Worm (Caenorhabditis elegans): Measurements from ENCODE around the gene sti-1.
A peak's percentile ranks its signal among the peaks of the same experiment; 100 is the strongest.

The sti-1 gene

DNA sequence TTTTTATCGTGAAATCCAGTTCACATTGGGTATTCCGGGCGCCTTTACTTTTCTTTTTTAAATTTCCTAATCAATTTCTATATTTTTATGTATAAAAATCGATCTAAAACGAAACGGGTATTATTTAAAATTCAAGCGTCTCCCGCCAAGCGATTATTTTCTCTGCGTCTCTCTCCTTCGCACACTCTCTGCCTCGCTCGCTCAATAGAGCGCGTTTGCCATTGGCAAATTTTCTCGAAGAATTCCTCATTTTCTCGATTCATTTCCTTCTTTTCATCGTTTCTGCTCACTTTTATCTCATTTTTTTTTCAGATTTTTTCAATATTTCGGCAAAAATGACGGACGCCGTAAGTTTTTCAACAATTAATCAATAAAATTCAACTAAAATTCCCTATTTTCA, at the start of gene sti-1:
sti-1 (plus strand) TSS at position 263 of the 400 bp plus-strand sequence.
- TF ChIP-seq W03F9.2 (tag; optimal IDR thresholded peaks at IDR 0.05) (peak; percentile 79), dao-5 (tag; optimal IDR thresholded peaks at IDR 0.05) (no peak)

DNA sequence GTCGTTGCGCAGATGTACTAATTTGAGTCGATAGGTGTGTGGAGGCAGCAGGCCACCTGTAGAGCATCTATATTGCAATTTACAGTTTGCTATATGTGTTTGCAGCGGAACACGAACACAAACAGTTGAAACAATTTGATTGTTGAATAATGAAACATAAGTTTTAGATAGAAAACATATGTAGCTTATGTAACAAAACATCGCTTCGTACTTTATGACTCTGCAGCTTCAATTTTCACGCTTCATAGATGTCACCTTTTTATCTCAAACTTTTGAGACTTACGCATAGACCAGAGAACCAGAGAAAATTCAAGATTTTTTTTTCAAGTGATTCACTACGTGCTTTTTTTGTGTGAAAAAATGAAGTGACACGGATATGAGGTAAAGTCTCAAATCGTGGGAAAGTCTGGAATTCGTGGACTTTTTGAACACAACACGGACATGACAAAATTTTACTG, 49.4 kb upstream of the sti-1 start, which contains the start of gene fbxb-72:
fbxb-72 (minus strand) TSS at position 58 of the 458 bp plus-strand sequence.
- TF ChIP-seq W03F9.2 (tag; optimal IDR thresholded peaks at IDR 0.05) (no peak), dao-5 (tag; optimal IDR thresholded peaks at IDR 0.05) (no peak), him-1 (tag; optimal IDR thresholded peaks at IDR 0.05) (no peak)

DNA sequence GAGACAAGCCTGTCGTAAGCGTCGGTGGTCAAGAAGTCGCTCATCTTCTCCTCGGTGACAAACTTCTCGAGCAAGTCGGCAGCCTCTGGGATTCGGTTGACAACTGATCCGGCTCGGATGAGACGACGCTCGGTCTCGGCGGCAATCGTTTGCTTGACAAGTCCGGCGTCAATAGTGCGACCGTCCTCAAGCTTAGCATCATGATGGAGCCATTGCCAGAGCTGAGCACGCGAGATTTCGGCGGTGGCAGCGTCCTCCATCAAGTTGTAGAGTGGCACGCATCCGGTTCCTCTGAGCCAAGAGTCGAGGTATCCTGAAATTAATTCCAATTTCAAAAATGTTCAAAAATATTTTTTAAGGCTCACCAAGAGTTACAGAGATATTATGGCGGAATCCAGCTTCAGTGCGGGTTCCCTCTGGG, 48.8 kb upstream of the sti-1 start:
- TF ChIP-seq him-1 (tag; optimal IDR thresholded peaks at IDR 0.05) (no peak), dao-5 (tag; optimal IDR thresholded peaks at IDR 0.05) (no peak)

DNA sequence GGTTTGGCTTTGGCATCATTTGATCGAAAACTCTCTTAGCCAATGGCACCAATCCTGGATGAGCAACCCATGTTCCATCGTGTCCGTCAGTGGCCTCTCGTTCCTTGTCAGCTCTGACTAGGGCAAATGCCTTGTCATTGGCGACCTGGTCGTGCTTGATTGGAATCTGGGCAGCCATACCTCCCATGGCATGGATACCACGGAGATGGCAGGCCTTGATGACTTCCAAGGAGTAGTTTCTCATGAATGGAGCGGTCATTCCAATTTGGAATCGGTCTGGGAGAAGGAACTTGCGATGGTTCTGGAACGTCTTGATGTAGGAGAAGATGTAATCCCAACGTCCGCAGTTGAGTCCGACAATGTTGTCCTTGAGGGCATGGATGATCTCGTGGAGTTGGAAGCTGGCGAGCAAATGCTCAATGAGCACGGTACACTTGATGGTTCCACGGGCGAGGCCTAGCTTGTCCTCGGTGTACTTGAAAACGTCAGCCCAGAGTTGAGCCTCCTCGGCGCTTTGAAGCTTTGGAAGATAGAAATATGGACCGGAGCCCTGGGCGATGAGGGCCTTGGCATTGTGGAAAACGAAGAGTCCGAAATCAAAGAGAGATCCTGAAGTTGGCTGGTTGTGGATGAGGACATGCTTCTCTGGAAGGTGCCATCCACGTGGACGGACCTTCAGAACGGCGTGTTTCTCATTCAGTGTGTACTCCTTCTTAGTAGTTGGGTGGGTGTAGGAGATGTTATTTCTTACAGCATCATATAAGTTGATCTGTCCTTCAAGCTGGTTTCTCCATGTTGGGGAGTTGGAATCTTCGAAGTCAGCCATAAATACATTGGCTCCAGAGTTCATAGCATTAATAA, 48.1 kb upstream of the sti-1 start:
- no peak for TF ChIP-seq him-1 (tag; optimal IDR thresholded peaks at IDR 0.05)
- no peak for TF ChIP-seq dao-5 (tag; optimal IDR thresholded peaks at IDR 0.05)
- no peak for TF ChIP-seq W03F9.2 (tag; optimal IDR thresholded peaks at IDR 0.05)

DNA sequence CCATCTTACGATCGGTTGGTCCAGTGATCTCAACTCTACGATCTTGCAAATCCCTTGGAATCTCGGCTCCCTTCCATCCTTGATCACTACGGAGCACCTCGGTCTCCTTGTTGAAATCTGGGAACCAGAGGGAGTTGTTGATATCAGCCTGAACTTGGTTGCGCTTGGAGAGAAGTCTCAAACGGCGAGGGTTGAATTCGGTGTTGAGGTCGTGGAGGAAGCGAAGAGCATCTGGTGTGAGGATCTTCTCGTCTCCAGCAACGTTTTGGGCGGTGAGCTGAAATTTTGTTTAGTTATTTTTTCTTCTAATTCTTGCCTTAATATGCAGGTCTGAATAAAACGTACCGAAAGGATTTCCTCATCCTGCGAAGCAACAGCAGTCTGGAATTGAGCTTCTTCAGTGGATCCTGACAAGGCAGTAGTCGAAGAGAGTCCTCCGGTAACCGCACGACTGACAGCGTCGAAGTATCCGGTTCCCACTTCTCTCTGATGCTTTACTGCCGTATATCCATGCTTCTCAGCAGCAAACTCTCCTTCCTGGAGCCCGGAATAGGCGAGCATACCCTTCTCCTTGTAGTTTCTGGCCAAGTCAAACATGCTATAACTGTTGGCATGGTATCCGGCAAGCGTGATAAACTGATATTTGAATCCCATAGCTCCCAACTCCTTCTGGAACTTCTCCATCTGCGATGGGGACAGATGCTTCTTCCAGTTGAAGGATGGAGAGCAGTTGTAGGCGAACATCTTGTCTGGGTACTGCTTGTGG, 47.3 kb upstream of the sti-1 start:
- no peak for TF ChIP-seq him-1 (tag; optimal IDR thresholded peaks at IDR 0.05)
- TF ChIP-seq W03F9.2 (tag; optimal IDR thresholded peaks at IDR 0.05): no peak
- no peak for TF ChIP-seq dao-5 (tag; optimal IDR thresholded peaks at IDR 0.05)

DNA sequence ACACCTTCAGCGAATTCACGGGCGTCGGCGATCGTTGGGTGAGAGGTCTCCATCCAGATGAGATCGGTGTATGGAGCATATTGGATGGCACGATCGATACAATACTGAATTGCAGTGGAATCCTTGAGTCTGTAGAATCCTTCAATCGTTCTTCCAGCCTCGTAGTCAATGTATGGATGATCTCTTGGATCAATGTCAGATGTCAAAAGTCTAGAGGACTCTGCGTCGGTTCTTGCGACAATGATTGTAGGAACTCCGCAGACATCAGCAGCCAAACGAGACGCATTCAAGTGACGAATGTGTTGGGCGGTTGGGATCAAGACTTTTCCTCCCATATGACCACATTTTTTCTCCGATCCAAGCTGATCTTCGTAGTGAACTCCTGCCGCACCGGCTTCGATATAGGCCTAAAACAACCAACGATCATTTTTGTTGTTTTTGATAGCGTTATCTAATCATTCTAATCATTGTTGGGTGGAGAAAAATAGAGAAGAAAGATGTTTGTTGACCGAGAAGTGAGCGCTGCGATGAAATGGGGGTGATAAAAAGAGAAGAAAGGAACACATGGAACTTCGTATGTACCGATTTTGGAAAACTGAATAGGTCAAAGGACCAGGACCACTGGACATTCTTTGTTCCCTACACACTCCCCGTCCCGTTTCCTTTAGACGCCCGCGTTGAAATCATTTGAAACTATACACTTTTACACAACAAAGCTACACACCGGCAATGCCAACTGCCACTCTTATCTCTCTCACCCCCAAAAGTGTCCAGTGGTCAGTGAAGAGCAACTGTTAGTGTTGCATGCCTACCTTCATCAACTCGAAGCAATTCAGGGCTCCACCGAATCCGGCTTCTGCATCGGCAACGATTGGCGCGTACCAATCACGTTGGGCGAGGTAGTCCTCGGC, 46.5 kb upstream of the sti-1 start:
- no peak for TF ChIP-seq dao-5 (tag; optimal IDR thresholded peaks at IDR 0.05)
- TF ChIP-seq him-1 (tag; optimal IDR thresholded peaks at IDR 0.05): no peak
- no peak for TF ChIP-seq W03F9.2 (tag; optimal IDR thresholded peaks at IDR 0.05)

DNA sequence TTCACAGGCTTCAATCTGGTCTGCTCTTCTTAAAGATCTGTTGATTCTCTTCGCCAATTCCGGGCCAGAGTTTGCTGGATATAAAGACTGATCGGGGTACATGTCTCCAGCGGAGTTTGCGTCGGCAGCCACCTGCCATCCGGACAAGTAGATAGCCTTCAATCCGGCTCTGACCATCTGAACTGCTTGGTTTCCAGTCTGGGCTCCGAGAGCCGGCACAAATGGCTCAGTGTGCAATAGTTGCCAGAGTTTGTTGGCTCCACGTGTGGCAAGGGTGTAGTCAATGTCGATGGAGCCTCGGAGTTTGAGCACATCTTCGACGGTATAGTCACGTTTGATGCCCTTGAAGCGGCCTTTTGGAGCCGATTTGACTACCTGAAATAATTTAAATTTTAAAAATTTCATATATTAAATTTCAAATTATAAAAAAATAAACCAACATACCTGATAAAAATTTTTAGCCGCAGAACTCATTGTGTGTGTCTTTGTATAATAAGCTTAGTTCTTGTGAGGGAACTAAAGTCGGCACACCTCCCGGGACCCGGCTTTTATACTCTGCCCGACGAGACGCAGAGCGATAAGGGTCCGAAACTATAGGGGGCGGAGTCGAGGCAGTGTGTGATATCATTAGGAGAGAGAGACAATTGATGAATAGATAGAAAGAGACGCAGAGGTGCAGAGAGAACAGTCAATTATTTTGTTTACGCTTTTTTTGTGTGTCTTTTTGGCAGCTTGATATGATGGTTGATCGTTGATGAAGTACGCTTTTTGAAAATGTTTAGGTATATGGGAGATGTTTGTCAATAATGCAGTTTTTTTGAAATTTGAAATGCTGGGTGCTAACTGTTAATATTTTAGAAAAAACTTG, 45.6 kb upstream of the sti-1 start, which contains the start of the genes icl-1 and srh-2:
icl-1 (minus strand) TSS at position 521 of the 868 bp plus-strand sequence.
srh-2 (plus strand) TSS at position 818 of the 868 bp plus-strand sequence.
- no peak for TF ChIP-seq him-1 (tag; optimal IDR thresholded peaks at IDR 0.05)
- TF ChIP-seq dao-5 (tag; optimal IDR thresholded peaks at IDR 0.05): no peak
- peak; percentile 3 for TF ChIP-seq W03F9.2 (tag; optimal IDR thresholded peaks at IDR 0.05)

DNA sequence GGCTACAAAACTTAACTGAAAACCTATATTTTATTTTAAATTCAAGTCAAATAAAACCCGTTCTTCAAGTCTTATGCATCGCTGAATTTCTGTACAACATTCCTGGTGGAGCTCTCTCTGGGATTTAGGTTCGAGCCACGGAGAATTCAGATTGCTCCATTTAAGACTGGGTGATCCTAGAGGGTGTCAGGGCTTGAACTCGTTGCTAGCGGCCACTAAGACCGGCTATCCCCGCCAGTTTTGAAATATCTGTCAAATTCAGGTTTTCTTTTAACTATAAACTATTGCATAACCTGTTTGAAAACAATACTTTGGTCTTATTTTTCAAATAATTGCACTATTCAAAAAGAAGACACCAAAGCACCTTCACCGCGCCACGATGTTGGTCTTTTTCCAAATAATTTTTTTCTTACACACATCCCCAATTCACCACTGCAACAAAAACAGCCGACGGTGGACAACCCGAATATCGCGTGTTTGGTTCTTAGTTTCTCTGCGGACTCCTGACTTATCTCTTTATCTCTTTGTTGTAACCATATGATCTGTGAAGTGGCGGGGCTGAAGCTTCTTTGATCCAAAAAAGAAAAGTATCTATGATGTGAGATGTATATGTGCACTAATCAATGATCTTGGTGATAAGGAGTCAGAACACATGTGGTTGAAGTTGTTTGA, 44.4 kb upstream of the sti-1 start:
- TF ChIP-seq W03F9.2 (tag; optimal IDR thresholded peaks at IDR 0.05) (no peak), dao-5 (tag; optimal IDR thresholded peaks at IDR 0.05) (no peak), him-1 (tag; optimal IDR thresholded peaks at IDR 0.05) (no peak)

DNA sequence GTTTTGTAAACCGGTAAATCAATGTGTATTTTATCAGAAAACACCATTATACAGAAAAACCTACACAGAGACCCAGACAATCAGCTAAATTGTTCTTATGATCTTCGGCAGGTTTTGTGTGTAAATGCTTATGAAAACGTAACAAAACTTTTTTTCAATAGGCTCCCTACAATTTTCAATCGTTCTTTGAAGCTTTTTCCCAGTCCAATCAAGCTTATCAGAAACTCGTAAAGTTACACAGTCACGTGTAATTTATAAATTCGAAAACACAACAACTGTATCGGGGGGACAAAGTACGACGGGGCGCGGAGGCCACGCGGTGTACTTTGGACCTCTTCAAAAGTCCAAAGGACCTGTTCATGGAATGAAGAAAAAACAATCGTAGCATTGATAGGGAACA, 43.1 kb upstream of the sti-1 start:
- TF ChIP-seq dao-5 (tag; optimal IDR thresholded peaks at IDR 0.05) (no peak), W03F9.2 (tag; optimal IDR thresholded peaks at IDR 0.05) (peak; percentile 38)

DNA sequence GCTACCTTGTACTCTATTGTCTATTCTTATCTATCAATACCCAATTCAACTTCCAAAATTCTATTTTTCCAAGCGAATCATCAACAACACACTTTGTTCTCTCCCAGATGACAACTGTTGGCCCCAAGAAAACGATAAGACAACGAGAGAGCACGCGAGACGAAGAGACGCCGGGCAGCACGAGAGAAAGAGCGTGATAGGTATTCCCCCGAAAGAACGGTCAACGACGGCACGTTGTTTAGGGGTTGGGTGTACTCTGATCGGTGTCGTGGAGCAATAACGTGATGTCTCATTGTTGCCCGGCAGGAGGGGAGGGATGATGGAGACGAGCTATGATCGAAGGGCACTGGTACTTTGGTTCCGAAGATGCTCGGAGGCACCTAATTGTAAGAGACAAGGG, 42.0 kb upstream of the sti-1 start:
- TF ChIP-seq W03F9.2 (tag; optimal IDR thresholded peaks at IDR 0.05) (peak; percentile 41), dao-5 (tag; optimal IDR thresholded peaks at IDR 0.05) (no peak)

DNA sequence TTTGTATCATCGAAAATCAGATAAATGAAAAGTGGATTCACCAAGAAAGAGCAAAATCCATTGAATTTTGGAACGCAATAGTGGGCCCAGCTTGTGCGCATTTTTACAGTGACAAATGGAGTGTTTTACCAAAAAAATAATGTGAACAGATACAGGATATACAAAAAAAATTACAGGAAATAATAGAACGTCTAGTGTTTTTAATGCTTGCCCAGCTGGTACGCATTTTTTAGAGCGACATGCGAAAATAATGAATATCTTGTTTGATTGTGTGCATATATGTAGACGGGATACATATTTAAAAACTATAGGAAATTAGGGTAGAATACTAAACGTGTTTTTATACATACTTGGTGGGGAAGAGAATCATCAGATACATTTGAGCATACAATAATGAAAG, 37.1 kb upstream of the sti-1 start, which contains the start of gene srj-25:
srj-25 (minus strand) TSS at position 101 of the 400 bp plus-strand sequence.
- TF ChIP-seq W03F9.2 (tag; optimal IDR thresholded peaks at IDR 0.05) (no peak), dao-5 (tag; optimal IDR thresholded peaks at IDR 0.05) (no peak), him-1 (tag; optimal IDR thresholded peaks at IDR 0.05) (no peak)

DNA sequence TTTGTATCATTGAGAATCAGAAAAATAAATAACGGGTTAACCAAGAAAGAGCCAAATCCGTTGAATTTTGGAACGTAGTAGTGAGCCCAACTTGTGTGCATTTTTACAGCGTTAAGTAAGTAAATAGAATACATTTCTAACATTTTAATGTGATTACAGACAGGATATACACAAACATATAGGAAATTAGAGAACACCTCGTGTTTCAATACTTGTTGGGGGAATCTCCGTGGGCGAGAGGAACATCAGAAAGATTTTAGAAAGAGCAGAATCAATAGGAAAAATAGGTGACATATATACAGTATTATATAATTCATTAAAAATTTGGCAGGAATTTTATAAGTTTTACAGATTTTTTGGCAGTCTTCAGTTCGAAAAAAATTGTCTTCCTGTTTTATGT, 34.5 kb upstream of the sti-1 start, which contains the start of gene srj-24:
srj-24 (minus strand) TSS at position 101 of the 400 bp plus-strand sequence.
- no peak for TF ChIP-seq him-1 (tag; optimal IDR thresholded peaks at IDR 0.05)
- no peak for TF ChIP-seq W03F9.2 (tag; optimal IDR thresholded peaks at IDR 0.05)
- TF ChIP-seq dao-5 (tag; optimal IDR thresholded peaks at IDR 0.05): no peak

Measured in whole organism, L4/young adult.